Worm (Caenorhabditis elegans) whole organism, L4 larva: ENCODE data around the gene djr-1.1.

Source experiments
- D1046.2 ChIP-seq: fragments of 200-800 bp; sonication (Bioruptor generic); IDR thresholded peaks from 2 replicates; pipeline ENCODE4 v1.3.6; 2022; ENCODE audit warnings: missing genetic modification characterization, missing compliant biosample characterization
- F10B5.3 ChIP-seq: sonication (generic microtip); optimal IDR thresholded peaks from 2 replicates; lab custom pipeline; 2016; ENCODE audit warnings: mild to moderate bottlenecking, missing genetic modification characterization, missing compliant biosample characterization
- T26A8.4 ChIP-seq: fragments of 200-800 bp; sonication (Bioruptor generic); IDR thresholded peaks from 2 replicates; pipeline ENCODE4 v1.3.6; 2022; ENCODE audit warnings: missing genetic modification characterization, missing compliant biosample characterization
- ZK546.5 ChIP-seq, 2 experiments: sonication (generic microtip); optimal IDR thresholded peaks; 2 replicates each; lab custom pipeline; 2017; ENCODE audit warnings: missing biosample characterization in 2 of 2, missing genetic modification characterization in 2 of 2
- aha-1 ChIP-seq: fragments of 150-350 bp; peaks from one replicate; lab custom pipeline; 2014; ENCODE audit warnings: missing biosample characterization, missing genetic modification characterization
- aly-2 ChIP-seq: sonication (generic microtip); optimal IDR thresholded peaks from 2 replicates; lab custom pipeline; 2018; ENCODE audit warnings: missing biosample characterization, missing genetic modification characterization
- ceh-28 ChIP-seq: fragments of 150-350 bp; optimal IDR thresholded peaks from 2 replicates; lab custom pipeline; 2014; ENCODE audit warnings: missing biosample characterization, missing genetic modification reagents, missing genetic modification characterization
- ceh-32 ChIP-seq: sonication (generic microtip); optimal IDR thresholded peaks from 2 replicates; lab custom pipeline; 2016; ENCODE audit warnings: mild to moderate bottlenecking, missing genetic modification characterization, missing compliant biosample characterization; ENCODE audit not compliant: poor library complexity
- ceh-82 ChIP-seq: sonication (generic microtip); optimal IDR thresholded peaks from 2 replicates; lab custom pipeline; 2017; ENCODE audit warnings: missing biosample characterization, missing genetic modification characterization
- ces-1 ChIP-seq: fragments of 150-350 bp; sonication (generic microtip); optimal IDR thresholded peaks from 4 replicates; lab custom pipeline; 2014; ENCODE audit warnings: missing biosample characterization, missing genetic modification reagents, missing genetic modification characterization
- daf-16 ChIP-seq, 3 experiments: sonication (generic microtip); optimal IDR thresholded peaks; 2 replicates each; lab custom pipeline; 2016 to 2017; ENCODE audit warnings: missing genetic modification characterization in 3 of 3, missing genetic modification reagents in 3 of 3, mild to moderate bottlenecking in 2 of 3, missing compliant biosample characterization in 2 of 3, missing biosample characterization in 1 of 3, moderate library complexity in 1 of 3
- dmd-8 ChIP-seq: fragments of 200-800 bp; sonication (Bioruptor generic); IDR thresholded peaks from 2 replicates; pipeline ENCODE4 v1.3.6; 2022; ENCODE audit warnings: missing genetic modification characterization, missing compliant biosample characterization
- dpl-1 ChIP-seq: fragments of 150-350 bp; optimal IDR thresholded peaks from 2 replicates; lab custom pipeline; 2014; ENCODE audit warnings: missing biosample characterization, missing genetic modification reagents, missing genetic modification characterization
- duxl-1 ChIP-seq: sonication (generic microtip); optimal IDR thresholded peaks from 2 replicates; lab custom pipeline; 2016; ENCODE audit warnings: mild to moderate bottlenecking, missing genetic modification characterization, moderate library complexity, missing compliant biosample characterization; ENCODE audit not compliant: poor library complexity
- egl-43 ChIP-seq: fragments of 200-800 bp; sonication (Bioruptor generic); IDR thresholded peaks from 2 replicates; pipeline ENCODE4 v1.3.6; 2022; ENCODE audit warnings: missing genetic modification reagents, missing genetic modification characterization, missing compliant biosample characterization
- fkh-10 ChIP-seq: fragments of 150-350 bp; optimal IDR thresholded peaks from 2 replicates; lab custom pipeline; 2014; ENCODE audit warnings: missing biosample characterization, missing genetic modification reagents, missing genetic modification characterization
- hif-1 ChIP-seq, 2 experiments: sonication (generic microtip); optimal IDR thresholded peaks; 2 replicates each; lab custom pipeline; 2016 to 2017; ENCODE audit warnings: missing compliant biosample characterization in 2 of 2, missing genetic modification characterization in 2 of 2, missing genetic modification reagents in 2 of 2, missing genotype in 2 of 2, mild to moderate bottlenecking in 1 of 2
- hlh-11 ChIP-seq: fragments of 200-800 bp; sonication (Bioruptor generic); optimal IDR thresholded peaks from 2 replicates; lab custom pipeline; 2018; ENCODE audit warnings: mild to moderate bottlenecking, missing genetic modification characterization, missing compliant biosample characterization
- hlh-30 ChIP-seq: sonication (generic microtip); optimal IDR thresholded peaks from 2 replicates; lab custom pipeline; 2017; ENCODE audit warnings: antibody characterized with exemption, mild to moderate bottlenecking, missing genetic modification characterization, missing compliant biosample characterization; ENCODE audit not compliant: insufficient read depth
- hmg-1.1 ChIP-seq: fragments of 200-800 bp; sonication (Bioruptor generic); IDR thresholded peaks from 2 replicates; pipeline ENCODE4 v1.3.6; 2022; ENCODE audit warnings: missing genetic modification reagents, missing genetic modification characterization, missing compliant biosample characterization
- lin-38 ChIP-seq: fragments of 200-800 bp; sonication (Bioruptor generic); IDR thresholded peaks from 2 replicates; pipeline ENCODE4 v1.3.6; 2022; ENCODE audit warnings: missing genetic modification reagents, missing genetic modification characterization, missing compliant biosample characterization
- lsy-2 ChIP-seq, 2 experiments: fragments of 150-350 bp in 1 of 2; sonication (generic microtip) in 1 of 2; optimal IDR thresholded peaks; 2 replicates each; lab custom pipeline; 2014 to 2017; ENCODE audit warnings: missing biosample characterization in 2 of 2, missing genetic modification characterization in 2 of 2
- madf-5 ChIP-seq, 2 experiments: fragments of 200-800 bp; sonication (Bioruptor generic); IDR thresholded peaks; 2 replicates each; pipeline ENCODE4 v1.3.6; 2022; ENCODE audit warnings: missing compliant biosample characterization in 2 of 2, missing genetic modification characterization in 2 of 2
- mdl-1 ChIP-seq, 2 experiments: fragments of 150-350 bp in 1 of 2; sonication (generic microtip) in 1 of 2; optimal IDR thresholded peaks; 2 replicates each; lab custom pipeline; 2014 to 2017; ENCODE audit warnings: missing biosample characterization in 2 of 2, missing genetic modification characterization in 2 of 2
- mep-1 ChIP-seq: fragments of 150-350 bp; sonication (generic microtip); optimal IDR thresholded peaks from 3 replicates; lab custom pipeline; 2014; ENCODE audit warnings: missing biosample characterization, missing genetic modification characterization
- mes-2 ChIP-seq: sonication (generic microtip); optimal IDR thresholded peaks from 2 replicates; lab custom pipeline; 2016; ENCODE audit warnings: missing genotype, mild to moderate bottlenecking, missing genetic modification characterization, missing compliant biosample characterization; ENCODE audit not compliant: poor library complexity, severe bottlenecking
- mxl-3 ChIP-seq: fragments of 200-800 bp; sonication (Bioruptor generic); optimal IDR thresholded peaks from 2 replicates; lab custom pipeline; 2018; ENCODE audit warnings: mild to moderate bottlenecking, missing genetic modification characterization, missing compliant biosample characterization
- nhr-10 ChIP-seq: fragments of 150-350 bp; optimal IDR thresholded peaks from 2 replicates; lab custom pipeline; 2014; ENCODE audit warnings: missing biosample characterization, missing genetic modification characterization
- nhr-11 ChIP-seq: fragments of 150-350 bp; optimal IDR thresholded peaks from 2 replicates; lab custom pipeline; 2014; ENCODE audit warnings: missing biosample characterization, missing genetic modification characterization
- nhr-28 ChIP-seq: fragments of 150-350 bp; optimal IDR thresholded peaks from 2 replicates; lab custom pipeline; 2014; ENCODE audit warnings: missing biosample characterization, missing genetic modification characterization
- nhr-41 ChIP-seq: fragments of 200-800 bp; sonication (Bioruptor generic); IDR thresholded peaks from 2 replicates; pipeline ENCODE4 v1.3.6; 2022; ENCODE audit warnings: missing genetic modification reagents, missing genetic modification characterization, missing compliant biosample characterization
- nhr-42 ChIP-seq: fragments of 200-800 bp; sonication (Bioruptor generic); IDR thresholded peaks from 2 replicates; pipeline ENCODE4 v1.3.6; 2022; ENCODE audit warnings: missing genetic modification characterization, missing compliant biosample characterization
- nhr-6 ChIP-seq: fragments of 150-350 bp; optimal IDR thresholded peaks from 2 replicates; lab custom pipeline; 2014; ENCODE audit warnings: missing biosample characterization, missing genetic modification characterization
- pqm-1 ChIP-seq: sonication (generic microtip); optimal IDR thresholded peaks from 2 replicates; lab custom pipeline; 2017; ENCODE audit warnings: missing biosample characterization, missing genetic modification characterization
- rbr-2 ChIP-seq: sonication (generic microtip); optimal IDR thresholded peaks from 2 replicates; lab custom pipeline; 2016; ENCODE audit warnings: missing genotype, missing genetic modification characterization, missing compliant biosample characterization
- saeg-2 ChIP-seq: fragments of 200-800 bp; sonication (Bioruptor generic); IDR thresholded peaks from 2 replicates; pipeline ENCODE4 v1.3.6; 2022; ENCODE audit warnings: missing genetic modification reagents, missing genetic modification characterization, missing compliant biosample characterization
- set-16 ChIP-seq: fragments of 200-800 bp; sonication (Bioruptor generic); IDR thresholded peaks from 2 replicates; pipeline ENCODE4 v1.3.6; 2022; ENCODE audit warnings: missing genetic modification reagents, missing genetic modification characterization, missing compliant biosample characterization
- snpc-4 ChIP-seq: fragments of 150-350 bp; optimal IDR thresholded peaks from 2 replicates; lab custom pipeline; 2014; ENCODE audit warnings: missing biosample characterization, missing genetic modification characterization
- spr-1 ChIP-seq: sonication (generic microtip); optimal IDR thresholded peaks from 2 replicates; lab custom pipeline; 2016; ENCODE audit warnings: mild to moderate bottlenecking, missing genetic modification characterization, missing compliant biosample characterization
- unc-62 ChIP-seq, 3 experiments: fragments of 150-350 bp in 1 of 3; sonication (generic microtip); optimal IDR thresholded peaks in 2 of 3; peaks in 1 of 3; 1 replicate in 1 of 3; 2 replicates in 2 of 3; lab custom pipeline; 2014 to 2017; ENCODE audit warnings: missing biosample characterization in 3 of 3, missing genetic modification characterization in 3 of 3, missing genetic modification reagents in 3 of 3, missing genotype in 1 of 3
- zag-1 ChIP-seq: fragments of 150-350 bp; optimal IDR thresholded peaks from 2 replicates; lab custom pipeline; 2014; ENCODE audit warnings: missing biosample characterization, missing genetic modification characterization
- zip-11 ChIP-seq: fragments of 200-800 bp; sonication (Bioruptor generic); IDR thresholded peaks from 2 replicates; pipeline ENCODE4 v1.3.6; 2022; ENCODE audit warnings: missing genetic modification characterization, missing compliant biosample characterization

djr-1.1 gene

ce11 chrII:319459-319858, 29.1 kb downstream of the djr-1.1 start, which contains the start of gene far-7:
far-7 (plus strand) TSS chrII:319789.
- TF ChIP-seq nhr-28 (tag; lab: Kevin White, UChicago) (peak; percentile 58), hlh-30 (tag; lab: Kevin White, UChicago) (peak; percentile 48), ces-1 (GFP tag; lab: Kevin White, UChicago) (no peak)

- TF ChIP-seq nhr-41 (GFP tag; lab: Robert Waterston, UW) (no peak), aha-1 (tag; lab: Kevin White, UChicago) (peak; percentile 51), saeg-2 (GFP tag; lab: Robert Waterston, UW) (no peak)
- TF ChIP-seq, all 104 proteins: peak for 1
Measured at ce11 chrII:320783-321182, 30.4 kb downstream of the djr-1.1 start.

ce11 chrII:321183-321582, 30.8 kb downstream of the djr-1.1 start:
- TF ChIP-seq nhr-42 = no peak
- no peak for TF ChIP-seq spr-1 (tag; lab: Kevin White, UChicago)
- peak in 1 of 2 experiments; percentile 74 for TF ChIP-seq unc-62 (GFP tag; optimal IDR thresholded peaks at IDR 0.05 in 1 of 2; lab: Kevin White, UChicago)
- TF ChIP-seq unc-62 (tag; optimal IDR thresholded peaks at IDR 0.05; lab: Kevin White, UChicago) = no peak

- TF ChIP-seq ceh-32 (tag; lab: Kevin White, UChicago) (no peak), mdl-1 (tag; optimal IDR thresholded peaks at IDR 0.05; lab: Kevin White, UChicago) (peak in 1 of 2 experiments; percentile 47), aly-2 (no peak), rbr-2 (tag; lab: Kevin White, UChicago) (peak; percentile 33), lsy-2 (tag; optimal IDR thresholded peaks at IDR 0.05; lab: Kevin White, UChicago) (peak; percentile 47 to 64), nhr-28 (tag; lab: Kevin White, UChicago) (peak; percentile 55), madf-5 (GFP tag; IDR thresholded peaks at IDR 0.05; lab: Robert Waterston, UW) (no peak), daf-16 (GFP tag; optimal IDR thresholded peaks at IDR 0.05; lab: Kevin White, UChicago) (no peak), daf-16 (tag; optimal IDR thresholded peaks at IDR 0.05; lab: Kevin White, UChicago) (no peak), nhr-6 (tag; lab: Kevin White, UChicago) (no peak), nhr-11 (tag; lab: Kevin White, UChicago) (peak; percentile 42), D1046.2 (peak; percentile 48; the same call in 1 of the 2 replicates), duxl-1 (tag; lab: Kevin White, UChicago) (no peak), egl-43 (no peak), zag-1 (tag; lab: Kevin White, UChicago) (no peak), aha-1 (tag; lab: Kevin White, UChicago) (peak; percentile 94), set-16 (GFP tag; lab: Robert Waterston, UW) (no peak), hmg-1.1 (GFP tag; lab: Robert Waterston, UW) (peak; percentile 60), nhr-10 (tag; lab: Kevin White, UChicago) (no peak), mep-1 (peak; percentile 46), fkh-10 (GFP tag; lab: Kevin White, UChicago) (peak; percentile 2), T26A8.4 (GFP tag; lab: Robert Waterston, UW) (no peak), hif-1 (tag; optimal IDR thresholded peaks at IDR 0.05; lab: Kevin White, UChicago) (peak in 1 of 2 experiments; percentile 21), mes-2 (no peak), F10B5.3 (tag; lab: Kevin White, UChicago) (no peak), mxl-3 (GFP tag; lab: Kevin White, UChicago) (no peak), ces-1 (GFP tag; lab: Kevin White, UChicago) (no peak), ZK546.5 (tag; optimal IDR thresholded peaks at IDR 0.05; lab: Kevin White, UChicago) (no peak), hlh-30 (tag; lab: Kevin White, UChicago) (peak; percentile 92), dpl-1 (peak; percentile 10), ceh-28 (tag; lab: Kevin White, UChicago) (peak; percentile 11), unc-62 (GFP tag; optimal IDR thresholded peaks at IDR 0.05 in 1 of 2; lab: Kevin White, UChicago) (peak in 1 of 2 experiments; percentile 55), unc-62 (tag; optimal IDR thresholded peaks at IDR 0.05; lab: Kevin White, UChicago) (no peak), snpc-4 (tag; lab: Kevin White, UChicago) (no peak), hlh-11 (tag; lab: Kevin White, UChicago) (peak; percentile 32), dmd-8 (GFP tag; lab: Robert Waterston, UW) (no peak), ceh-82 (no peak), pqm-1 (tag; lab: Kevin White, UChicago) (no peak), lin-38 (GFP tag; lab: Robert Waterston, UW) (no peak), zip-11 (GFP tag; lab: Robert Waterston, UW) (no peak)
Measured at ce11 chrII:323048-323776, 32.8 kb downstream of the djr-1.1 start, which contains the start of gene K01A2.10. K01A2.10 (minus strand) TSS chrII:323098.
